Fruit fly (Drosophila melanogaster): Measurements from ENCODE around the gene CG12091.

Gene CG12091

dm6 chr3L:1533699-1534431, 2.8 kb downstream of the CG12091 start, which contains the start of gene Iml1 (continued):
- no peak for TF ChIP-seq CG1024 (GFP tag; IDR thresholded peaks at IDR 0.05)
- peak; percentile 68 for TF ChIP-seq CG12391 (tag; optimal IDR thresholded peaks at IDR 0.05)
- TF ChIP-seq Nf-YC (tag; optimal IDR thresholded peaks at IDR 0.05) = no peak
- no peak for TF ChIP-seq Dfd (GFP tag; optimal IDR thresholded peaks at IDR 0.05)
- no peak for TF ChIP-seq CG31441 (GFP tag; IDR thresholded peaks at IDR 0.05)
- no peak for TF ChIP-seq pros (GFP tag; optimal IDR thresholded peaks at IDR 0.05)
- peak; percentile 45 for TF ChIP-seq CG9215 (GFP tag; IDR thresholded peaks at IDR 0.05)
- TF ChIP-seq en (GFP tag; optimal IDR thresholded peaks at IDR 0.05) = no peak
- no peak for TF ChIP-seq hkb (optimal IDR thresholded peaks at IDR 0.05)
- peak; percentile 33; the same call in 1 of the 2 replicates for TF ChIP-seq hkb (GFP tag; IDR thresholded peaks at IDR 0.05)
- TF ChIP-seq ara (GFP tag; IDR thresholded peaks at IDR 0.05) = no peak
- no peak for TF ChIP-seq hth (optimal IDR thresholded peaks at IDR 0.05)
- TF ChIP-seq ash1 (GFP tag; optimal IDR thresholded peaks at IDR 0.05) = no peak
- no peak for TF ChIP-seq Usf (GFP tag; optimal IDR thresholded peaks at IDR 0.05)
- TF ChIP-seq zf30C (GFP tag; optimal IDR thresholded peaks at IDR 0.05) = no peak
- no peak for TF ChIP-seq CG6765 (GFP tag; optimal IDR thresholded peaks at IDR 0.05)
- TF ChIP-seq pzg (GFP tag; optimal IDR thresholded peaks at IDR 0.05) = peak; percentile 23
- no peak for TF ChIP-seq Gsc (GFP tag; IDR thresholded peaks at IDR 0.05)
- peak; percentile 29 for TF ChIP-seq Six4 (GFP tag; optimal IDR thresholded peaks at IDR 0.05)
- no peak for TF ChIP-seq CG6854 (GFP tag; optimal IDR thresholded peaks at IDR 0.05)
- no peak for TF ChIP-seq Hr78 (GFP tag; optimal IDR thresholded peaks at IDR 0.05)
- TF ChIP-seq HLH3B (GFP tag; IDR thresholded peaks at IDR 0.05) = no peak
- TF ChIP-seq grn (GFP tag; optimal IDR thresholded peaks at IDR 0.05) = no peak
- TF ChIP-seq CG17186 (GFP tag; optimal IDR thresholded peaks at IDR 0.05) = no peak
- TF ChIP-seq CG11093 (GFP tag; IDR thresholded peaks at IDR 0.05) = no peak
- no peak for TF ChIP-seq HLHmδ (GFP tag; optimal IDR thresholded peaks at IDR 0.05)
- TF ChIP-seq Ssrp (tag; optimal IDR thresholded peaks at IDR 0.05) = peak; percentile 11
- TF ChIP-seq schlank (tag; optimal IDR thresholded peaks at IDR 0.05) = no peak
- no peak for TF ChIP-seq gce (GFP tag; IDR thresholded peaks at IDR 0.05)
- peak; percentile 61 for TF ChIP-seq CG4424 (GFP tag; optimal IDR thresholded peaks at IDR 0.05)
- TF ChIP-seq Pdp1 (GFP tag; optimal IDR thresholded peaks at IDR 0.05) = peak; percentile 33 to 84
- TF ChIP-seq mam (GFP tag; optimal IDR thresholded peaks at IDR 0.05) = no peak
- TF ChIP-seq tup (GFP tag; optimal IDR thresholded peaks at IDR 0.05) = no peak
- no peak for TF ChIP-seq dm (GFP tag; optimal IDR thresholded peaks at IDR 0.05)
- no peak for TF ChIP-seq CG2875 (GFP tag; optimal IDR thresholded peaks at IDR 0.05)
- no peak for TF ChIP-seq lola (GFP tag; optimal IDR thresholded peaks at IDR 0.05)
- TF ChIP-seq CG17359 (tag; optimal IDR thresholded peaks at IDR 0.05) = no peak
- no peak for TF ChIP-seq CG6813 (GFP tag; optimal IDR thresholded peaks at IDR 0.05)
- no peak for TF ChIP-seq Bgb (GFP tag; IDR thresholded peaks at IDR 0.05; ENCODE audit: partially characterized antibody)
- no peak for TF ChIP-seq HmgD (GFP tag; optimal IDR thresholded peaks at IDR 0.05)
- TF ChIP-seq CG17612 (GFP tag; IDR thresholded peaks at IDR 0.05) = no peak
- TF ChIP-seq Hr51 (GFP tag; optimal IDR thresholded peaks at IDR 0.05) = no peak
- no peak for TF ChIP-seq crp (GFP tag; optimal IDR thresholded peaks at IDR 0.05)
- peak; percentile 44 for TF ChIP-seq CG4617 (GFP tag; optimal IDR thresholded peaks at IDR 0.05; ENCODE audit: borderline replicate concordance)
- TF ChIP-seq Oli (tag; optimal IDR thresholded peaks at IDR 0.05) = peak; percentile 11
- TF ChIP-seq cg (GFP tag; optimal IDR thresholded peaks at IDR 0.05) = no peak
- TF ChIP-seq Dad (GFP tag; optimal IDR thresholded peaks at IDR 0.05) = no peak
- no peak for TF ChIP-seq ATbp (GFP tag; optimal IDR thresholded peaks at IDR 0.05)
- no peak for TF ChIP-seq sc (optimal IDR thresholded peaks at IDR 0.05)
- TF ChIP-seq sc (GFP tag; optimal IDR thresholded peaks at IDR 0.05) = no peak
